In genomic region chr3L:22868070-22868469, dm6 we compare ENCODE assay signal across 5 fruit fly cellular contexts.
A peak's percentile ranks its signal among the peaks of the same experiment; 100 is the strongest.
TF ChIP-seq lines count a peak whose summit lies in the region.

EMC4 (minus strand) TSS chr3L:22868243.

- peak; percentile 14 for TF ChIP-seq CTCF in whole organism, embryonic (GFP tag; optimal IDR thresholded peaks at IDR 0.05; lab: Kevin White, UChicago)

TF ChIP-seq in whole organism, adult, 20 proteins besides CTCF, POLR2A, EP300 and RAD21 (continues in another document):
- TF ChIP-seq CG14711 (tag; optimal IDR thresholded peaks at IDR 0.05; lab: Kevin White, UChicago), result peak; percentile 67
- TF ChIP-seq tj (GFP tag; optimal IDR thresholded peaks at IDR 0.05; lab: Kevin White, UChicago), result peak; percentile 7
- no peak for TF ChIP-seq kay (GFP tag; lab: Kevin White, UChicago; ENCODE audit: borderline replicate concordance)
- TF ChIP-seq Crg-1 (GFP tag; optimal IDR thresholded peaks at IDR 0.05; lab: Kevin White, UChicago), result peak; percentile 86
- peak; percentile 74 for TF ChIP-seq CG7101 (tag; optimal IDR thresholded peaks at IDR 0.05; lab: Kevin White, UChicago)
- TF ChIP-seq Hr96 (GFP tag; optimal IDR thresholded peaks at IDR 0.05; lab: Kevin White, UChicago), result no peak
- TF ChIP-seq CG33017 (tag; optimal IDR thresholded peaks at IDR 0.05; lab: Kevin White, UChicago), result peak; percentile 57
- TF ChIP-seq cnc (optimal IDR thresholded peaks at IDR 0.05; lab: Kevin White, UChicago), result no peak
- peak; percentile 79 for TF ChIP-seq Mnt (GFP tag; optimal IDR thresholded peaks at IDR 0.05; lab: Kevin White, UChicago)
- no peak for TF ChIP-seq toe (GFP tag; optimal IDR thresholded peaks at IDR 0.05; lab: Kevin White, UChicago)
- no peak for TF ChIP-seq CG5204 (GFP tag; optimal IDR thresholded peaks at IDR 0.05; lab: Kevin White, UChicago)
- peak; percentile 17 for TF ChIP-seq Clk (GFP tag; optimal IDR thresholded peaks at IDR 0.05; lab: Kevin White, UChicago)
- no peak for TF ChIP-seq ovo (GFP tag; optimal IDR thresholded peaks at IDR 0.05; lab: Kevin White, UChicago)
- TF ChIP-seq CG12768 (GFP tag; optimal IDR thresholded peaks at IDR 0.05; lab: Kevin White, UChicago), result peak; percentile 75
- TF ChIP-seq CG1620 (GFP tag; optimal IDR thresholded peaks at IDR 0.05; lab: Kevin White, UChicago), result peak; percentile 80
- peak; percentile 43 for TF ChIP-seq CG11617 (GFP tag; optimal IDR thresholded peaks at IDR 0.05; lab: Kevin White, UChicago)
- peak; percentile 69 for TF ChIP-seq pad (GFP tag; optimal IDR thresholded peaks at IDR 0.05; lab: Kevin White, UChicago)
- TF ChIP-seq CG7045 (GFP tag; optimal IDR thresholded peaks at IDR 0.05; lab: Kevin White, UChicago), result peak; percentile 56

TF ChIP-seq in whole organism, embryonic, 481 proteins besides CTCF, POLR2A, EP300 and RAD21 (continues in another document):
- TF ChIP-seq gcm2 (GFP tag; optimal IDR thresholded peaks at IDR 0.05; lab: Kevin White, UChicago) (no peak), CG15479 (GFP tag; optimal IDR thresholded peaks at IDR 0.05; lab: Kevin White, UChicago) (no peak), CG32532 (GFP tag; IDR thresholded peaks at IDR 0.05; lab: Robert Waterston, UW) (peak; percentile 23; the same call in 1 of the 2 replicates), Oli (tag; optimal IDR thresholded peaks at IDR 0.05; lab: Kevin White, UChicago) (no peak), shn (GFP tag; optimal IDR thresholded peaks at IDR 0.05; lab: Kevin White, UChicago) (peak; percentile 24), CG7839 (tag; optimal IDR thresholded peaks at IDR 0.05; lab: Kevin White, UChicago) (peak; percentile 40), Doc3 (GFP tag; IDR thresholded peaks at IDR 0.05; lab: Robert Waterston, UW; ENCODE audit: partially characterized antibody) (peak; percentile 36; the same call in 1 of the 3 replicates), sens (GFP tag; lab: Kevin White, UChicago) (peak; percentile 84), chif (GFP tag; optimal IDR thresholded peaks at IDR 0.05; lab: Kevin White, UChicago) (peak; percentile 22 to 51), NC2α (GFP tag; optimal IDR thresholded peaks at IDR 0.05; lab: Kevin White, UChicago) (no peak), CG17568 (GFP tag; optimal IDR thresholded peaks at IDR 0.05; lab: Kevin White, UChicago) (peak; percentile 8), tx (GFP tag; optimal IDR thresholded peaks at IDR 0.05; lab: Kevin White, UChicago) (peak; percentile 46), CG17829 (tag; optimal IDR thresholded peaks at IDR 0.05; lab: Kevin White, UChicago) (peak; percentile 64), sqz (GFP tag; optimal IDR thresholded peaks at IDR 0.05; lab: Kevin White, UChicago) (peak; percentile 21), Abd-B (GFP tag; optimal IDR thresholded peaks at IDR 0.05; lab: Kevin White, UChicago) (no peak), CG3281 (GFP tag; optimal IDR thresholded peaks at IDR 0.05; lab: Kevin White, UChicago) (peak; percentile 34), CG2678 (tag; optimal IDR thresholded peaks at IDR 0.05; lab: Kevin White, UChicago) (peak; percentile 21), Dp (GFP tag; optimal IDR thresholded peaks at IDR 0.05; lab: Kevin White, UChicago) (peak; percentile 95), dysf (GFP tag; IDR thresholded peaks at IDR 0.05; lab: Robert Waterston, UW) (no peak)

TF ChIP-seq in whole organism, prepupa, 60 proteins besides CTCF, POLR2A, EP300 and RAD21 (continues in another document):
- TF ChIP-seq topi (GFP tag; optimal IDR thresholded peaks at IDR 0.05; lab: Kevin White, UChicago), result peak; percentile 46
- peak; percentile 31 for TF ChIP-seq Sox14 (GFP tag; optimal IDR thresholded peaks at IDR 0.05; lab: Kevin White, UChicago)
- TF ChIP-seq CG6163 (GFP tag; IDR thresholded peaks at IDR 0.05; lab: Robert Waterston, UW), result no peak
- TF ChIP-seq svp (GFP tag; lab: Kevin White, UChicago), result peak; percentile 2
- TF ChIP-seq CG6808 (GFP tag; optimal IDR thresholded peaks at IDR 0.05; lab: Kevin White, UChicago), result no peak
- no peak for TF ChIP-seq Sox15 (GFP tag; optimal IDR thresholded peaks at IDR 0.05; lab: Kevin White, UChicago)
- no peak for TF ChIP-seq CG11902 (GFP tag; optimal IDR thresholded peaks at IDR 0.05; lab: Kevin White, UChicago)
- TF ChIP-seq CG6792 (GFP tag; optimal IDR thresholded peaks at IDR 0.05; lab: Kevin White, UChicago), result peak; percentile 36
- TF ChIP-seq Eip78C (GFP tag; lab: Kevin White, UChicago), result peak; percentile 84
- peak; percentile 90 for TF ChIP-seq achi (GFP tag; optimal IDR thresholded peaks at IDR 0.05; lab: Kevin White, UChicago)
- TF ChIP-seq lz (GFP tag; optimal IDR thresholded peaks at IDR 0.05; lab: Kevin White, UChicago), result peak; percentile 54
- no peak for TF ChIP-seq Hr39 (GFP tag; optimal IDR thresholded peaks at IDR 0.05; lab: Kevin White, UChicago)
- TF ChIP-seq Blimp-1 (GFP tag; optimal IDR thresholded peaks at IDR 0.05; lab: Kevin White, UChicago), result no peak
- TF ChIP-seq CG3032 (tag; optimal IDR thresholded peaks at IDR 0.05; lab: Kevin White, UChicago), result no peak
- TF ChIP-seq Ets96B (tag; optimal IDR thresholded peaks at IDR 0.05; lab: Kevin White, UChicago), result no peak
- TF ChIP-seq CG8119 (GFP tag; IDR thresholded peaks at IDR 0.05; lab: Robert Waterston, UW), result no peak
- no peak for TF ChIP-seq CG9139 (GFP tag; optimal IDR thresholded peaks at IDR 0.05; lab: Kevin White, UChicago)
- TF ChIP-seq acj6 (GFP tag; optimal IDR thresholded peaks at IDR 0.05; lab: Kevin White, UChicago), result peak; percentile 15
- no peak for TF ChIP-seq fd85E (GFP tag; optimal IDR thresholded peaks at IDR 0.05; lab: Kevin White, UChicago)
- peak; percentile 63 for TF ChIP-seq CG3919 (GFP tag; optimal IDR thresholded peaks at IDR 0.05; lab: Kevin White, UChicago)
- peak; percentile 63 for TF ChIP-seq vri (GFP tag; optimal IDR thresholded peaks at IDR 0.05; lab: Kevin White, UChicago)

TF ChIP-seq in whole organism, pupa, 21 proteins besides CTCF, POLR2A, EP300 and RAD21:
- peak; percentile 28 for TF ChIP-seq Snoo (tag; optimal IDR thresholded peaks at IDR 0.05; lab: Kevin White, UChicago)
- peak; percentile 39; the same call in 1 of the 2 replicates for TF ChIP-seq Ets98B (GFP tag; IDR thresholded peaks at IDR 0.05; lab: Robert Waterston, UW)
- TF ChIP-seq CG34367 (tag; optimal IDR thresholded peaks at IDR 0.05; lab: Kevin White, UChicago), result no peak
- no peak for TF ChIP-seq CG13204 (GFP tag; optimal IDR thresholded peaks at IDR 0.05; lab: Kevin White, UChicago)
- TF ChIP-seq gl (tag; optimal IDR thresholded peaks at IDR 0.05; lab: Kevin White, UChicago), result no peak
- peak; percentile 11 for TF ChIP-seq CG15710 (tag; optimal IDR thresholded peaks at IDR 0.05; lab: Kevin White, UChicago)
- 0 out of 3 replicates have a peak, but pooled peaks have one; percentile 43 for TF ChIP-seq CG4496 (GFP tag; IDR thresholded peaks at IDR 0.05; lab: Robert Waterston, UW)
- TF ChIP-seq CG10348 (GFP tag; IDR thresholded peaks at IDR 0.05; lab: Robert Waterston, UW), result no peak

TF ChIP-seq in whole organism, wandering third instar larva, 38 proteins besides CTCF, POLR2A, EP300 and RAD21 (continues in another document):
- no peak for TF ChIP-seq GATAd (GFP tag; optimal IDR thresholded peaks at IDR 0.05; lab: Kevin White, UChicago)
- TF ChIP-seq CG9705 (GFP tag; optimal IDR thresholded peaks at IDR 0.05; lab: Kevin White, UChicago), result no peak
- peak; percentile 28 for TF ChIP-seq HLH106 (tag; optimal IDR thresholded peaks at IDR 0.05; lab: Kevin White, UChicago)
- TF ChIP-seq foxo (GFP tag; optimal IDR thresholded peaks at IDR 0.05; lab: Kevin White, UChicago), result peak in 1 of 2 experiments; percentile 70
- TF ChIP-seq fru (GFP tag; optimal IDR thresholded peaks at IDR 0.05; lab: Kevin White, UChicago), result peak; percentile 65
- TF ChIP-seq woc (GFP tag; optimal IDR thresholded peaks at IDR 0.05; lab: Kevin White, UChicago), result peak; percentile 34
- peak; percentile 53 for TF ChIP-seq br (GFP tag; optimal IDR thresholded peaks at IDR 0.05; lab: Kevin White, UChicago)
- TF ChIP-seq rgr (GFP tag; optimal IDR thresholded peaks at IDR 0.05; lab: Kevin White, UChicago), result peak; percentile 79
- TF ChIP-seq ey (GFP tag; optimal IDR thresholded peaks at IDR 0.05; lab: Kevin White, UChicago), result peak; percentile 58
- peak; percentile 76 for TF ChIP-seq h (GFP tag; optimal IDR thresholded peaks at IDR 0.05; lab: Kevin White, UChicago)
- no peak for TF ChIP-seq dmrt93B (GFP tag; optimal IDR thresholded peaks at IDR 0.05; lab: Kevin White, UChicago)
- TF ChIP-seq dl (GFP tag; optimal IDR thresholded peaks at IDR 0.05; lab: Kevin White, UChicago; ENCODE audit: insufficient read depth in 1 of 2, partially characterized antibody in 2 of 2), result no peak
- TF ChIP-seq CG32264 (GFP tag; optimal IDR thresholded peaks at IDR 0.05; lab: Kevin White, UChicago), result peak; percentile 43
- TF ChIP-seq Hnf4 (GFP tag; optimal IDR thresholded peaks at IDR 0.05; lab: Kevin White, UChicago), result peak; percentile 89
- TF ChIP-seq Hr83 (GFP tag; optimal IDR thresholded peaks at IDR 0.05; lab: Kevin White, UChicago; ENCODE audit: poor library complexity, severe bottlenecking), result peak; percentile 88
- TF ChIP-seq Hr78 (GFP tag; optimal IDR thresholded peaks at IDR 0.05; lab: Kevin White, UChicago), result no peak
- TF ChIP-seq sage (GFP tag; optimal IDR thresholded peaks at IDR 0.05; lab: Kevin White, UChicago), result peak; percentile 66
- TF ChIP-seq OdsH (GFP tag; optimal IDR thresholded peaks at IDR 0.05; lab: Kevin White, UChicago), result peak; percentile 59
- TF ChIP-seq Myc (optimal IDR thresholded peaks at IDR 0.05; lab: Kevin White, UChicago), result no peak
- TF ChIP-seq psq (GFP tag; optimal IDR thresholded peaks at IDR 0.05; lab: Kevin White, UChicago), result peak; percentile 48
- peak; percentile 27 for TF ChIP-seq sv (GFP tag; optimal IDR thresholded peaks at IDR 0.05; lab: Kevin White, UChicago)
- TF ChIP-seq dsf (GFP tag; optimal IDR thresholded peaks at IDR 0.05; lab: Kevin White, UChicago; ENCODE audit: borderline replicate concordance), result peak; percentile 53
- TF ChIP-seq Rel (GFP tag; optimal IDR thresholded peaks at IDR 0.05; lab: Kevin White, UChicago), result no peak
- peak; percentile 34 for TF ChIP-seq Rel (tag; optimal IDR thresholded peaks at IDR 0.05; lab: Kevin White, UChicago)
- TF ChIP-seq Sp1 (GFP tag; optimal IDR thresholded peaks at IDR 0.05; lab: Kevin White, UChicago), result peak; percentile 45
- no peak for TF ChIP-seq Dif (GFP tag; optimal IDR thresholded peaks at IDR 0.05; lab: Kevin White, UChicago; ENCODE audit: partially characterized antibody)
- no peak for TF ChIP-seq Dfd (GFP tag; optimal IDR thresholded peaks at IDR 0.05; lab: Kevin White, UChicago)
- TF ChIP-seq lola (GFP tag; optimal IDR thresholded peaks at IDR 0.05; lab: Kevin White, UChicago), result no peak
- TF ChIP-seq Jra (GFP tag; optimal IDR thresholded peaks at IDR 0.05; lab: Kevin White, UChicago), result peak; percentile 65
- TF ChIP-seq brk (GFP tag; optimal IDR thresholded peaks at IDR 0.05; lab: Kevin White, UChicago), result peak; percentile 75
- no peak for TF ChIP-seq tai (GFP tag; optimal IDR thresholded peaks at IDR 0.05; lab: Kevin White, UChicago)
- TF ChIP-seq Abd-B (GFP tag; optimal IDR thresholded peaks at IDR 0.05; lab: Kevin White, UChicago), result no peak
- TF ChIP-seq usp (GFP tag; optimal IDR thresholded peaks at IDR 0.05; lab: Kevin White, UChicago), result no peak
